Worm (Caenorhabditis elegans): ENCODE data around the gene Y43F8C.11.

DNA sequence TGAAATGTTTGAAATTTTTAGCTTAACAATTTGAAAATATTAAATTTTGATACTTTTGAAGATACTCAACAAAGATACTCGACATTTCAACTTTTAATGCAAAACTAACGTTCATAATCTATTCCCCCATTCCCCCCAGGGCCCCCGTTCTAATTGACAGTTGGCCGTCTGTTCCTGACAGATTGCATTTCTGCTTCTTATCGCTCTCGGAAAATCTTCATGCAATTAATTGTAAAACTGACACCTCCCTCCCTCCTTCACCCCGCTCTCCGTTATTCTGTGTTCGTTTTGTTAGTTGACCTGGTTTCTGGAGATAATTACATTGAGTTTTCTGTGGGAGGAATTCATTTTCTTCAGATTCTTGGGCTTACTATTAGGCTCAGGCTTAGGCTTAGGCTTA lies 47.9 kb downstream of the Y43F8C.11 start:
- TF ChIP-seq him-1 (tag; optimal IDR thresholded peaks at IDR 0.05): no peak
- TF ChIP-seq dao-5 (tag; optimal IDR thresholded peaks at IDR 0.05): no peak

Data from whole organism, L4/young adult.